Fruit fly (Drosophila melanogaster) whole organism, embryonic: ENCODE measurements around the gene Iyd.

Source experiments
- Bgb ChIP-seq: fragments of 200-800 bp; sonication (Bioruptor generic); IDR thresholded peaks from 2 replicates; pipeline ENCODE4 v1.3.6; 2022; ENCODE audit warnings: missing biosample characterization, missing genetic modification characterization; ENCODE audit not compliant: partially characterized antibody
- Blimp-1 ChIP-seq: fragments of 200-800 bp; sonication (Bioruptor generic); optimal IDR thresholded peaks from 3 replicates; lab custom pipeline; 2018; ENCODE audit warnings: missing biosample characterization, missing genetic modification characterization, mild to moderate bottlenecking, moderate library complexity, missing genetic modification reagents
- CG10274 ChIP-seq: fragments of 200-800 bp; sonication (Bioruptor generic); optimal IDR thresholded peaks from 3 replicates; lab custom pipeline; 2017; ENCODE audit warnings: missing biosample characterization, mild to moderate bottlenecking, missing genetic modification characterization
- CG10366 ChIP-seq: fragments of 200-800 bp; sonication (Bioruptor generic); IDR thresholded peaks from 2 replicates; pipeline ENCODE4 v1.3.6; 2022; ENCODE audit warnings: missing biosample characterization, missing genetic modification characterization
- CG12299 ChIP-seq: fragments of 200-800 bp; sonication (Bioruptor generic); optimal IDR thresholded peaks from 2 replicates; lab custom pipeline; 2018; ENCODE audit warnings: missing biosample characterization, mild to moderate bottlenecking, missing genetic modification characterization
- CG13287 ChIP-seq: fragments of 200-800 bp; sonication (Bioruptor generic); IDR thresholded peaks from 2 replicates; pipeline ENCODE4 v1.3.6; 2022; ENCODE audit warnings: missing biosample characterization, missing genetic modification characterization; ENCODE audit not compliant: partially characterized antibody
- CG13424 ChIP-seq: fragments of 200-800 bp; sonication (Bioruptor generic); optimal IDR thresholded peaks from 2 replicates; lab custom pipeline; 2019; ENCODE audit warnings: missing biosample characterization, mild to moderate bottlenecking, missing genetic modification characterization, moderate library complexity
- CG15073 ChIP-seq: fragments of 200-800 bp; sonication (Bioruptor generic); optimal IDR thresholded peaks from 2 replicates; lab custom pipeline; 2016; ENCODE audit warnings: missing biosample characterization, missing genetic modification characterization
- CG1602 ChIP-seq: fragments of 200-800 bp; sonication (Bioruptor generic); optimal IDR thresholded peaks from 3 replicates; lab custom pipeline; 2016; ENCODE audit warnings: missing biosample characterization, missing genetic modification characterization
- CG17385 ChIP-seq: fragments of 200-800 bp; sonication (Bioruptor generic); optimal IDR thresholded peaks from 3 replicates; lab custom pipeline; 2018; ENCODE audit warnings: missing biosample characterization, mild to moderate bottlenecking, missing genetic modification characterization
- CG2678 ChIP-seq: fragments of 200-800 bp; sonication (Bioruptor generic); optimal IDR thresholded peaks from 3 replicates; lab custom pipeline; 2019; ENCODE audit warnings: missing biosample characterization, mild to moderate bottlenecking, missing genetic modification characterization, moderate library complexity
- CG32767 ChIP-seq: fragments of 200-800 bp; sonication (Bioruptor generic); IDR thresholded peaks from 2 replicates; pipeline ENCODE4 v1.3.6; 2022; ENCODE audit warnings: missing biosample characterization, missing genetic modification characterization
- CG32772 ChIP-seq: fragments of 200-800 bp; sonication (Bioruptor generic); IDR thresholded peaks from 2 replicates; pipeline ENCODE4 v1.3.6; 2022; ENCODE audit warnings: missing biosample characterization, missing genetic modification characterization
- CG6272 ChIP-seq: fragments of 200-800 bp; sonication (Bioruptor generic); IDR thresholded peaks from 2 replicates; pipeline ENCODE4 v1.3.6; 2022; ENCODE audit warnings: missing biosample characterization, missing genetic modification characterization
- CG6813 ChIP-seq: fragments of 200-800 bp; sonication (Bioruptor generic); optimal IDR thresholded peaks from 2 replicates; lab custom pipeline; 2017; ENCODE audit warnings: missing biosample characterization, missing genetic modification characterization, mild to moderate bottlenecking, moderate library complexity, missing genetic modification reagents
- CG7357 ChIP-seq: fragments of 200-800 bp; sonication (Bioruptor generic); IDR thresholded peaks from 3 replicates; pipeline ENCODE4 v1.3.6; 2022; ENCODE audit warnings: missing biosample characterization, missing genetic modification characterization
- CG7839 ChIP-seq: fragments of 200-800 bp; sonication (Bioruptor generic); optimal IDR thresholded peaks from 3 replicates; lab custom pipeline; 2018; ENCODE audit warnings: missing biosample characterization, mild to moderate bottlenecking, missing genetic modification characterization, moderate library complexity
- CG9817 ChIP-seq: fragments of 200-800 bp; sonication (Bioruptor generic); optimal IDR thresholded peaks from 2 replicates; lab custom pipeline; 2018; ENCODE audit warnings: missing biosample characterization, mild to moderate bottlenecking, missing genetic modification characterization, moderate library complexity
- D19A ChIP-seq: fragments of 200-800 bp; optimal IDR thresholded peaks from 3 replicates; lab custom pipeline; 2019; ENCODE audit warnings: missing biosample characterization, mild to moderate bottlenecking, missing genetic modification characterization, moderate library complexity
- Dad ChIP-seq: fragments of 200-800 bp; sonication (Bioruptor generic); optimal IDR thresholded peaks from 3 replicates; lab custom pipeline; 2016; ENCODE audit warnings: missing biosample characterization, missing genetic modification characterization
- Ets97D ChIP-seq: fragments of 200-800 bp; sonication (Bioruptor generic); optimal IDR thresholded peaks from 3 replicates; lab custom pipeline; 2016; ENCODE audit warnings: missing biosample characterization, missing genetic modification characterization
- Fer2 ChIP-seq: fragments of 200-800 bp; sonication (Bioruptor generic); optimal IDR thresholded peaks from 2 replicates; lab custom pipeline; 2018; ENCODE audit warnings: missing biosample characterization, mild to moderate bottlenecking, missing genetic modification characterization, moderate library complexity
- Lpt ChIP-seq: fragments of >200 bp; optimal IDR thresholded peaks from 2 replicates; lab custom pipeline; 2018; ENCODE audit warnings: missing biosample characterization, missing genetic modification characterization
- MTF-1 ChIP-seq: fragments of 200-800 bp; sonication (Bioruptor generic); optimal IDR thresholded peaks from 2 replicates; lab custom pipeline; 2018; ENCODE audit warnings: missing biosample characterization, mild to moderate bottlenecking, missing genetic modification characterization, borderline replicate concordance
- Nf-YC ChIP-seq: fragments of 200-800 bp; optimal IDR thresholded peaks from 3 replicates; lab custom pipeline; 2019; ENCODE audit warnings: missing biosample characterization, mild to moderate bottlenecking, missing genetic modification characterization, moderate library complexity
- Spps ChIP-seq: fragments of 200-800 bp; sonication (Bioruptor generic); optimal IDR thresholded peaks from 2 replicates; lab custom pipeline; 2018; ENCODE audit warnings: missing biosample characterization, mild to moderate bottlenecking, missing genetic modification characterization
- aop ChIP-seq: fragments of 200-800 bp; sonication (Bioruptor generic); IDR thresholded peaks from 2 replicates; pipeline ENCODE4 v1.3.6; 2022; ENCODE audit warnings: missing biosample characterization, missing genetic modification characterization
- ase ChIP-seq: fragments of 200-800 bp; sonication (Bioruptor generic); IDR thresholded peaks from 3 replicates; pipeline ENCODE4 v1.3.6; 2022; ENCODE audit warnings: missing biosample characterization, missing genetic modification characterization
- bab2 ChIP-seq: fragments of 200-800 bp; sonication (Bioruptor generic); optimal IDR thresholded peaks from 2 replicates; lab custom pipeline; 2016; ENCODE audit warnings: missing biosample characterization, missing genetic modification characterization
- bbx ChIP-seq: fragments of 200-800 bp; sonication (Bioruptor generic); IDR thresholded peaks from 2 replicates; pipeline ENCODE4 v1.3.6; 2022; ENCODE audit warnings: missing biosample characterization, missing genetic modification characterization; ENCODE audit not compliant: partially characterized antibody
- chm ChIP-seq: fragments of 200-800 bp; sonication (Bioruptor generic); IDR thresholded peaks from 2 replicates; pipeline ENCODE4 v1.3.6; 2022; ENCODE audit warnings: missing biosample characterization, missing genetic modification characterization
- crol ChIP-seq: fragments of 200-800 bp; sonication (Bioruptor generic); IDR thresholded peaks from 2 replicates; pipeline ENCODE4 v1.3.6; 2022; ENCODE audit warnings: missing biosample characterization, missing genetic modification characterization
- dmrt11E ChIP-seq: fragments of 200-800 bp; sonication (Bioruptor generic); optimal IDR thresholded peaks from 3 replicates; lab custom pipeline; 2018; ENCODE audit warnings: missing biosample characterization, mild to moderate bottlenecking, missing genetic modification characterization, moderate library complexity
- dpn ChIP-seq, 2 experiments: fragments of 200-800 bp; sonication (Bioruptor generic); optimal IDR thresholded peaks; 3 replicates each; lab custom pipeline; 2016; ENCODE audit warnings: missing biosample characterization in 2 of 2, missing genetic modification characterization in 2 of 2
- dysf ChIP-seq: fragments of 200-800 bp; sonication (Bioruptor generic); IDR thresholded peaks from 3 replicates; pipeline ENCODE4 v1.3.6; 2022; ENCODE audit warnings: missing biosample characterization, missing genetic modification characterization
- emc ChIP-seq: fragments of 200-800 bp; sonication (Bioruptor generic); optimal IDR thresholded peaks from 2 replicates; lab custom pipeline; 2016; ENCODE audit warnings: missing biosample characterization, missing genetic modification characterization
- ftz-f1 ChIP-seq: fragments of 200-800 bp; sonication (Bioruptor generic); optimal IDR thresholded peaks from 2 replicates; lab custom pipeline; 2016; ENCODE audit warnings: missing biosample characterization, missing genetic modification characterization
- gem ChIP-seq: fragments of 200-800 bp; sonication (Bioruptor generic); optimal IDR thresholded peaks from 2 replicates; lab custom pipeline; 2019; ENCODE audit warnings: missing biosample characterization, mild to moderate bottlenecking, missing genetic modification characterization, moderate library complexity
- grau ChIP-seq: fragments of 200-800 bp; optimal IDR thresholded peaks from 3 replicates; lab custom pipeline; 2019; ENCODE audit warnings: missing biosample characterization, mild to moderate bottlenecking, missing genetic modification characterization, moderate library complexity
- her ChIP-seq: fragments of 200-800 bp; sonication (Bioruptor generic); optimal IDR thresholded peaks from 2 replicates; lab custom pipeline; 2016; ENCODE audit warnings: missing biosample characterization, missing genetic modification characterization
- hth ChIP-seq: fragments of >200 bp; optimal IDR thresholded peaks from 2 replicates; lab custom pipeline; 2017; ENCODE audit warnings: inconsistent platforms
- p53 ChIP-seq: fragments of 200-800 bp; sonication (Bioruptor generic); optimal IDR thresholded peaks from 2 replicates; lab custom pipeline; 2016; ENCODE audit warnings: missing biosample characterization, missing genetic modification characterization
- pan ChIP-seq, 4 experiments: fragments of >200 bp in 3 of 4; fragments of 200-800 bp in 1 of 4; sonication (Bioruptor generic) in 1 of 4; optimal IDR thresholded peaks in 3 of 4; IDR thresholded peaks in 1 of 4; 2 replicates each; pipeline versions ENCODE4 v1.3.6 to Lab custom; 2017 to 2022; ENCODE audit warnings: missing biosample characterization in 2 of 4, missing genetic modification characterization in 2 of 4, mixed read lengths in 1 of 4
- rib ChIP-seq: fragments of 200-800 bp; sonication (Bioruptor generic); IDR thresholded peaks from 2 replicates; pipeline ENCODE4 v1.3.6; 2022; ENCODE audit warnings: missing biosample characterization, missing genetic modification characterization
- salm ChIP-seq: fragments of 200-800 bp; sonication (Bioruptor generic); optimal IDR thresholded peaks from 2 replicates; lab custom pipeline; 2018; ENCODE audit warnings: missing biosample characterization, mild to moderate bottlenecking, missing genetic modification characterization
- schlank ChIP-seq: fragments of 200-800 bp; sonication (Bioruptor generic); optimal IDR thresholded peaks from 2 replicates; lab custom pipeline; 2018; ENCODE audit warnings: missing biosample characterization, mild to moderate bottlenecking, missing genetic modification characterization
- sna ChIP-seq: fragments of 200-800 bp; sonication (Bioruptor generic); IDR thresholded peaks from 2 replicates; pipeline ENCODE4 v1.3.6; 2022; ENCODE audit warnings: missing biosample characterization, missing genetic modification characterization; ENCODE audit not compliant: partially characterized antibody
- tna ChIP-seq: fragments of 200-800 bp; sonication (Bioruptor generic); IDR thresholded peaks from 2 replicates; pipeline ENCODE4 v1.3.6; 2022; ENCODE audit warnings: missing biosample characterization, missing genetic modification characterization; ENCODE audit not compliant: partially characterized antibody
- vfl ChIP-seq: fragments of 200-800 bp; sonication (Bioruptor generic); optimal IDR thresholded peaks from 2 replicates; lab custom pipeline; 2016; ENCODE audit warnings: missing biosample characterization, missing genetic modification characterization
- wek ChIP-seq: fragments of 200-800 bp; sonication (Bioruptor generic); optimal IDR thresholded peaks from 3 replicates; lab custom pipeline; 2018; ENCODE audit warnings: missing biosample characterization, mild to moderate bottlenecking, missing genetic modification characterization, moderate library complexity

The Iyd gene

DNA sequence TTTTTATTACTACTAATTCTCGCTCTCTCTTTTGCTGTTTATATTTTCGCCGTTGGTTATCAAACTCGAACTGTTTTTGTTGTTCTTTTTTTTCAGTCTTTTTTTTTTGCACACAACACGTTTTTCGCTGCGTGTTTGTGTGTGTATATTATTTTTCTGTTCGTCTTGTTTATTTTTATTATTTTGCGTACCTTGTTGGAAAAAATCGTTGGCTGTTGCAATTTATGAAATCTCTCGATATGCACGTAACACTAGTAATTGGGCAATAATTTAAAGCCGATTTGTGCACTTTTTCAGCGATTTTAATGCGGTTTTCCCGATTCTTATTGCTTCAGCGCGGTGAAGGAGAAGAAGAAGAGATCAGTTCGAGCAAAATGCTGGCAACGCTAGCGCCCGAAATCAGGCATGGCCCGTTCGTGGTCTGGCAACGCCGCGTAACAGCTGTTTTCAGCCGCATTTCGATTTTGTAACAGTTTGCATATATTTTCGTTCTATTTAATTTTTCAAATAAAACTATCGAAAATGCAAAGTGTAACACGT, 24.4 kb upstream of the Iyd start, which contains the start of the genes FoxK and mRpL2 (continued):
- TF ChIP-seq sna (GFP tag; lab: Robert Waterston, UW) = no peak
- no peak for TF ChIP-seq CG9817 (tag; lab: Kevin White, UChicago)
- TF ChIP-seq CG17385 (GFP tag; lab: Kevin White, UChicago) = peak; percentile 99
- TF ChIP-seq CG7839 = no peak
- no peak for TF ChIP-seq CG10274
- no peak for TF ChIP-seq Fer2
- no peak for TF ChIP-seq D19A (tag; lab: Kevin White, UChicago)
- TF ChIP-seq grau = peak; percentile 2
- peak; percentile 57; the same call in 1 of the 2 replicates for TF ChIP-seq CG13287 (GFP tag; lab: Robert Waterston, UW)
- peak; percentile 23; the same call in 1 of the 2 replicates for TF ChIP-seq Bgb
- peak; percentile 4 for TF ChIP-seq gem (tag; lab: Kevin White, UChicago)
- TF ChIP-seq MTF-1 = peak; percentile 55
- no peak for TF ChIP-seq dmrt11E (tag; lab: Kevin White, UChicago)
- TF ChIP-seq Lpt (GFP tag; lab: Kevin White, UChicago) = no peak
- peak; percentile 56 for TF ChIP-seq bbx (GFP tag; lab: Robert Waterston, UW)
- no peak for TF ChIP-seq pan (optimal IDR thresholded peaks at IDR 0.05; lab: Kevin White, UChicago)
- no peak for TF ChIP-seq pan (GFP tag; optimal IDR thresholded peaks at IDR 0.05 in 1 of 2, IDR thresholded peaks at IDR 0.05 in 1 of 2)
- no peak for TF ChIP-seq CG1602 (GFP tag; lab: Kevin White, UChicago)
- TF ChIP-seq CG2678 (tag; lab: Kevin White, UChicago) = no peak
- TF ChIP-seq CG15073 (GFP tag; lab: Kevin White, UChicago) = no peak
- TF ChIP-seq emc (GFP tag; lab: Kevin White, UChicago) = no peak
- no peak for TF ChIP-seq CG12299 (tag; lab: Kevin White, UChicago)
- TF ChIP-seq aop = no peak
- TF ChIP-seq dpn (GFP tag; optimal IDR thresholded peaks at IDR 0.05; lab: Kevin White, UChicago) = no peak
- TF ChIP-seq Blimp-1 (GFP tag; lab: Kevin White, UChicago) = no peak
- 0 out of 2 replicates have a peak, but pooled peaks have one; percentile 4 for TF ChIP-seq chm (GFP tag; lab: Robert Waterston, UW)
- TF ChIP-seq p53 (GFP tag; lab: Kevin White, UChicago) = no peak
- TF ChIP-seq Spps (tag; lab: Kevin White, UChicago) = no peak
- TF ChIP-seq ase (GFP tag; lab: Robert Waterston, UW) = no peak
- TF ChIP-seq wek = no peak
- TF ChIP-seq CG7357 = no peak
- no peak for TF ChIP-seq Nf-YC (tag; lab: Kevin White, UChicago)
- no peak for TF ChIP-seq her (GFP tag; lab: Kevin White, UChicago)
- no peak for TF ChIP-seq salm (tag; lab: Kevin White, UChicago)
- TF ChIP-seq vfl (GFP tag; lab: Kevin White, UChicago) = no peak
- no peak for TF ChIP-seq CG32772 (GFP tag; lab: Robert Waterston, UW)
- 0 out of 2 replicates have a peak, but pooled peaks have one; percentile 10 for TF ChIP-seq rib (GFP tag; lab: Robert Waterston, UW)
- TF ChIP-seq Dad = no peak
- no peak for TF ChIP-seq CG10366 (GFP tag; lab: Robert Waterston, UW)
- TF ChIP-seq hth (lab: Kevin White, UChicago) = no peak
- TF ChIP-seq dysf (GFP tag; lab: Robert Waterston, UW) = no peak
- TF ChIP-seq schlank (tag; lab: Kevin White, UChicago) = no peak
- no peak for TF ChIP-seq CG6813 (GFP tag; lab: Kevin White, UChicago)
- TF ChIP-seq ftz-f1 (GFP tag; lab: Kevin White, UChicago) = no peak
- TF ChIP-seq CG13424 (tag; lab: Kevin White, UChicago) = no peak
- TF ChIP-seq CG32767 (GFP tag; lab: Robert Waterston, UW) = peak; percentile 82
- no peak for TF ChIP-seq CG6272
- peak; percentile 27; the same call in 1 of the 2 replicates for TF ChIP-seq tna
- TF ChIP-seq Ets97D (GFP tag; lab: Kevin White, UChicago) = peak; percentile 55
- TF ChIP-seq crol = no peak; the same call in 1 of the 2 replicates
- TF ChIP-seq bab2 (GFP tag; lab: Kevin White, UChicago) = no peak
